Fruit fly (Drosophila melanogaster): Measurements from ENCODE around the gene CG9981.

Gene CG9981

DNA sequence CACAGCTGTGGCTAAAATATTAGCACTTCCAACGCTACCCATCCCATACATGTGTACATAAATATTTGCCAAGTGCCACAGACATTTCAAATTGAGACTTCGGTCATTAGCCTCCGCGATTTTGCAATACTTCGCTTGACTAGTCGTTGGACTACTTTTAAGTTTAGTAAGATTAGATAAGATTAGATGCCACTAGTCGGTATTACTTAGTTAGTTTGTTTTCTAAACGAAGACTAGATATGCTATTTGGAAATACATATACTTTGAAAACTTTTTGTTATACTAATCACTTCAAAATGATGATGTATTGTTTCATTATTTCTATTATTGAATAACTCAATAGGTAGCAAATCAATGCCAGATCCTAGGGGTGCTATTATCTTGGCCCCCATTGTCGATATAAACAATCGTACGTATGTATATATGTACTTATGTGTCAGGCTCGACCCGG lies 19.0 kb downstream of the CG9981 start:
- TF ChIP-seq CG17612 (GFP tag; IDR thresholded peaks at IDR 0.05), result no peak
- TF ChIP-seq ken (GFP tag; IDR thresholded peaks at IDR 0.05), result no peak
- peak; percentile 36 for TF ChIP-seq CG15514 (GFP tag; optimal IDR thresholded peaks at IDR 0.05)
- no peak for TF ChIP-seq ranshi (GFP tag; IDR thresholded peaks at IDR 0.05)
- TF ChIP-seq HmgD (GFP tag; optimal IDR thresholded peaks at IDR 0.05), result no peak
- TF ChIP-seq eyg (GFP tag; optimal IDR thresholded peaks at IDR 0.05), result no peak
- TF ChIP-seq ttk (GFP tag; IDR thresholded peaks at IDR 0.05), result no peak
- TF ChIP-seq CG2889 (GFP tag; IDR thresholded peaks at IDR 0.05), result no peak
- TF ChIP-seq CG7745 (tag; optimal IDR thresholded peaks at IDR 0.05), result no peak
- TF ChIP-seq CoRest (tag; optimal IDR thresholded peaks at IDR 0.05), result peak; percentile 51
- peak; percentile 54 for TF ChIP-seq tio (GFP tag; optimal IDR thresholded peaks at IDR 0.05)
- no peak for TF ChIP-seq Spps (tag; optimal IDR thresholded peaks at IDR 0.05)
- TF ChIP-seq CG6272 (GFP tag; IDR thresholded peaks at IDR 0.05), result no peak
- no peak for TF ChIP-seq danr (GFP tag; IDR thresholded peaks at IDR 0.05)
- TF ChIP-seq CG8924 (tag; optimal IDR thresholded peaks at IDR 0.05), result peak; percentile 49
- peak; percentile 86 for TF ChIP-seq Med (GFP tag)
- TF ChIP-seq CG2116 (GFP tag; optimal IDR thresholded peaks at IDR 0.05), result no peak
- TF ChIP-seq gsb-n (tag; optimal IDR thresholded peaks at IDR 0.05), result no peak
- no peak for TF ChIP-seq CG14441 (GFP tag; IDR thresholded peaks at IDR 0.05)
- TF ChIP-seq Dbx (GFP tag; IDR thresholded peaks at IDR 0.05), result no peak
- no peak for TF ChIP-seq dati (GFP tag; IDR thresholded peaks at IDR 0.05)
- TF ChIP-seq ac (GFP tag; optimal IDR thresholded peaks at IDR 0.05), result no peak
- no peak for TF ChIP-seq CG8388 (GFP tag; optimal IDR thresholded peaks at IDR 0.05)
- no peak for TF ChIP-seq lola (GFP tag; optimal IDR thresholded peaks at IDR 0.05)
- TF ChIP-seq TFAM (GFP tag; optimal IDR thresholded peaks at IDR 0.05), result no peak
- peak; percentile 26 for TF ChIP-seq CG17829 (tag; optimal IDR thresholded peaks at IDR 0.05)
- TF ChIP-seq gsb (GFP tag; IDR thresholded peaks at IDR 0.05), result no peak
- TF ChIP-seq unpg (GFP tag; optimal IDR thresholded peaks at IDR 0.05), result peak; percentile 27
- TF ChIP-seq mld (GFP tag; IDR thresholded peaks at IDR 0.05; ENCODE audit: partially characterized antibody), result no peak
- no peak for TF ChIP-seq E2f2 (GFP tag; IDR thresholded peaks at IDR 0.05)
- no peak for TF ChIP-seq nau (GFP tag; optimal IDR thresholded peaks at IDR 0.05)
- peak; percentile 19 for TF ChIP-seq nerfin-1 (tag; optimal IDR thresholded peaks at IDR 0.05)
- TF ChIP-seq Rfx (GFP tag; IDR thresholded peaks at IDR 0.05), result peak; percentile 19; the same call in 1 of the 2 replicates
- no peak for TF ChIP-seq CG3163 (GFP tag; optimal IDR thresholded peaks at IDR 0.05)
- TF ChIP-seq bsh (GFP tag; optimal IDR thresholded peaks at IDR 0.05), result no peak
- no peak for TF ChIP-seq Sin3A (optimal IDR thresholded peaks at IDR 0.05)
- TF ChIP-seq Drgx (GFP tag; IDR thresholded peaks at IDR 0.05), result peak; percentile 50; the same call in 1 of the 2 replicates
- no peak for TF ChIP-seq D19A (tag; optimal IDR thresholded peaks at IDR 0.05)
- TF ChIP-seq h (optimal IDR thresholded peaks at IDR 0.05), result no peak
- TF ChIP-seq CG17328 (GFP tag; IDR thresholded peaks at IDR 0.05), result no peak
- no peak for TF ChIP-seq CG15479 (GFP tag; optimal IDR thresholded peaks at IDR 0.05)
- no peak for TF ChIP-seq CG16863 (GFP tag; optimal IDR thresholded peaks at IDR 0.05)
- TF ChIP-seq vvl (GFP tag; IDR thresholded peaks at IDR 0.05), result 0 out of 2 replicates have a peak, but pooled peaks have one; percentile 22
- peak; percentile 36 for TF ChIP-seq tap (tag; optimal IDR thresholded peaks at IDR 0.05)
- TF ChIP-seq CG14050 (GFP tag; IDR thresholded peaks at IDR 0.05), result no peak
- TF ChIP-seq CG2199 (GFP tag; IDR thresholded peaks at IDR 0.05), result no peak
- TF ChIP-seq nmo (GFP tag; optimal IDR thresholded peaks at IDR 0.05), result peak; percentile 9
- no peak for TF ChIP-seq CG13894 (tag; optimal IDR thresholded peaks at IDR 0.05)
- TF ChIP-seq gcm2 (GFP tag; optimal IDR thresholded peaks at IDR 0.05), result no peak
- TF ChIP-seq ind (GFP tag; optimal IDR thresholded peaks at IDR 0.05), result peak; percentile 19
- 0 out of 2 replicates have a peak, but pooled peaks have one; percentile 23 for TF ChIP-seq Ptx1 (GFP tag; IDR thresholded peaks at IDR 0.05)
- TF ChIP-seq Atf-2 (GFP tag; optimal IDR thresholded peaks at IDR 0.05), result no peak
- no peak for TF ChIP-seq CG32767 (GFP tag; IDR thresholded peaks at IDR 0.05)
